Worm (Caenorhabditis elegans) whole organism, L1 larva: Measurements from ENCODE around the gene zyx-1.
A peak's percentile ranks its signal among the peaks of the same experiment; 100 is the strongest.

Source experiments
- blmp-1 ChIP-seq: fragments of 150-350 bp; optimal IDR thresholded peaks from 2 replicates; lab custom pipeline; 2014; ENCODE audit warnings: missing biosample characterization, missing genetic modification characterization
- ceh-90 ChIP-seq: sonication (generic microtip); optimal IDR thresholded peaks from 2 replicates; lab custom pipeline; 2016; ENCODE audit warnings: missing genetic modification characterization, missing compliant biosample characterization
- egl-27 ChIP-seq, 2 experiments: fragments of 150-350 bp in 1 of 2; sonication (generic microtip); optimal IDR thresholded peaks; 3 replicates each; lab custom pipeline; 2017 to 2018; ENCODE audit warnings: missing biosample characterization in 2 of 2, missing genetic modification characterization in 2 of 2, missing genetic modification reagents in 2 of 2
- elt-3 ChIP-seq, 6 experiments: fragments of 150-350 bp in 1 of 6; sonication (generic microtip); optimal IDR thresholded peaks; 2 replicates each; lab custom pipeline; 2017 to 2018; ENCODE audit warnings: missing biosample characterization in 6 of 6, missing genetic modification characterization in 6 of 6, inconsistent platforms in 1 of 6
- lsy-2 ChIP-seq, 2 experiments: fragments of 150-350 bp; optimal IDR thresholded peaks; 2 replicates each; lab custom pipeline; 2014; ENCODE audit warnings: missing biosample characterization in 2 of 2, missing genetic modification characterization in 2 of 2
- mdl-1 ChIP-seq, 2 experiments: fragments of 150-350 bp; optimal IDR thresholded peaks; 2 replicates each; lab custom pipeline; 2014 to 2017; ENCODE audit warnings: missing biosample characterization in 2 of 2, missing genetic modification characterization in 2 of 2, inconsistent platforms in 1 of 2
- nhr-28 ChIP-seq: fragments of 150-350 bp; optimal IDR thresholded peaks from 2 replicates; lab custom pipeline; 2014; ENCODE audit warnings: missing biosample characterization, missing genetic modification characterization
- nhr-90 ChIP-seq: sonication (generic microtip); optimal IDR thresholded peaks from 2 replicates; lab custom pipeline; 2016; ENCODE audit warnings: mild to moderate bottlenecking, missing genetic modification characterization, missing compliant biosample characterization; ENCODE audit not compliant: poor library complexity
- tbx-2 ChIP-seq: sonication (generic microtip); optimal IDR thresholded peaks from 2 replicates; lab custom pipeline; 2016; ENCODE audit warnings: missing genetic modification characterization, missing compliant biosample characterization
- zag-1 ChIP-seq: fragments of 150-350 bp; optimal IDR thresholded peaks from 2 replicates; lab custom pipeline; 2014; ENCODE audit warnings: missing biosample characterization, missing genetic modification characterization

DNA sequence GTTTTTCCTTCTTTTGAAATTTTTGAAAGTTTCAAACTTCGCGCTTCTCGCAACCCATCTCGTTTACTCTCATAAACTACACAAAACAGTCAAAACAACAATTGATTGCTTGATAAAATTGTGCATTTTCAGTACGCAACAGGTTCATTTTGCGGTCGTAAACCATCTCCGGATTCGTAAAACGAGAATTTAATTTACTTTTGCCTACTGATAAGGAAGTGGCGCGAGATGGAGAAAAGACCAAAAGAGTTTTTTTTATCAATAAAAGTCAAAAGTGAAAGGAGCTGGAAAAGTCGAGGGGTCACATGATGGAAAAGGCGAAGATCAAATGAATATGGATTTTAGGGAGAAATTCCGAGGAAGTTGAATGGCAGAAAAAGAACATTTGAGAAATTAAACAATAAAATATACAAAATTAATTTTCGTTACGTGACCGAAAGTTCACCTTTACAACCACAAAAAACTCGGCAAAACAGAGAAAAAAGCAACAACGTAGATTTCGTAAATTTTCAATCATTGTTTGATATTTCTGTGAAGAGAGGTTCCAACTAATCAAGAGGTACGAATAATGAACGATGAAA, 22.2 kb downstream of the zyx-1 start, which contains the start of gene F42G4.6:
- no peak for TF ChIP-seq nhr-28 (tag; lab: Kevin White, UChicago)
- TF ChIP-seq ceh-90 (tag; lab: Kevin White, UChicago), result no peak
- TF ChIP-seq zag-1, result no peak
- TF ChIP-seq mdl-1 (tag; optimal IDR thresholded peaks at IDR 0.05; lab: Kevin White, UChicago), result peak in 1 of 2 experiments; percentile 19
- no peak for TF ChIP-seq egl-27 (tag; optimal IDR thresholded peaks at IDR 0.05; lab: Kevin White, UChicago)
- TF ChIP-seq tbx-2 (tag; lab: Kevin White, UChicago), result no peak
- TF ChIP-seq nhr-90 (tag; lab: Kevin White, UChicago), result peak; percentile 6
- TF ChIP-seq lsy-2 (tag; optimal IDR thresholded peaks at IDR 0.05; lab: Kevin White, UChicago), result no peak
- peak; percentile 3 for TF ChIP-seq blmp-1
- TF ChIP-seq elt-3 (tag; optimal IDR thresholded peaks at IDR 0.05; lab: Kevin White, UChicago), result no peak
